Worm (Caenorhabditis elegans): ENCODE data around the gene F10G2.4.

F10G2.4 gene

DNA sequence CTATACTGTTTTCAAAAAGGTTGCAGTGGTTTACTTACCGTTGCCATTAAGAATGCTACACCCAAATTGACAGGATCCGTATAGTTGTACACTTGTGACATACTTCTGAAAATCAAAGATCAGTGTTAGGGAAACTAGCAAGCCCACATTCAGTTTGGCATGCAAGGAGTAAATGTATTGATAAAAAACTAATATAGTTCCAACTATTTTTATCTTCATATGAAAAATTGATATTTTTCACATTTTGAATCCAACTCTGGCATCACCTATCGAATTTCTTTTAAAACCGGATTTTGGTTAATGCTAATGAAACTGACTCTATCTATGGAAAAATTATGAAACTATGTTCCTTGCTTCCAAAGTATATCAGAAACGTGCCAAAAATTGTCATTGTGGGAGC is 1.7 kb upstream of the F10G2.4 start, which contains the start of gene srx-92 (continued):
- TF ChIP-seq ccch-3 (GFP tag; optimal IDR thresholded peaks at IDR 0.05) (no peak), akir-1 (GFP tag; optimal IDR thresholded peaks at IDR 0.05) (no peak), C17E4.6 (GFP tag; IDR thresholded peaks at IDR 0.05) (no peak)

DNA sequence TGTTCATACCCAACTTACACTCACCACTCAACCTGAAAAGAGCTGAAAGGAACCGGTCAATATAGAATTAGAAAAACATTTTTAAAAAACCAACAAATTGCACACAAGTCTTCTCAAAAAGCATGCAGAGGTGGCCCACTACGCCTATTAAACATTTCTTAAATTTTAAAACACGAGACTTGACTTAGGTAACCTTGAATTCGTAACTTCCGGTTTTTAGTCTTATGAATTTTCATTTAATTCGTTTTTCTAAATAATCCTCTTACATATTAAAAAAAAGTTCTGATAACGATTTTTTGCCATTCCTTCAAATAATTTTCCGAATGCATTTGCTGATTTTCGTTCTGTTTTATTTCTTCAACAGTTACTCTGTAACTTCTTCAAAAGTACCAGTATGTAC is 1.1 kb downstream of the F10G2.4 start, which contains the start of gene clec-7:
clec-7 (plus strand) TSS at position 301 of the 400 bp plus-strand sequence.
- TF ChIP-seq egrh-3 (GFP tag; IDR thresholded peaks at IDR 0.05) (no peak), C06A6.2 (GFP tag; conservative IDR thresholded peaks at IDR 0.05) (no peak), mel-28 (tag; optimal IDR thresholded peaks at IDR 0.05; ENCODE audit: borderline replicate concordance) (no peak), egl-18 (GFP tag; IDR thresholded peaks at IDR 0.05) (no peak), zfh-2 (GFP tag; conservative IDR thresholded peaks at IDR 0.05) (no peak), madf-3 (GFP tag; IDR thresholded peaks at IDR 0.05) (no peak), bed-2 (GFP tag; IDR thresholded peaks at IDR 0.05) (no peak), cebp-1 (GFP tag; IDR thresholded peaks at IDR 0.05) (no peak), cebp-1 (tag; optimal IDR thresholded peaks at IDR 0.05) (no peak), let-607 (tag; optimal IDR thresholded peaks at IDR 0.05) (no peak), ekl-4 (GFP tag; IDR thresholded peaks at IDR 0.05) (no peak), madf-10 (tag; optimal IDR thresholded peaks at IDR 0.05) (no peak), nfya-1 (tag; optimal IDR thresholded peaks at IDR 0.05; ENCODE audit: borderline replicate concordance, insufficient read depth) (no peak), hsf-1 (GFP tag; IDR thresholded peaks at IDR 0.05) (no peak), snpc-1.3 (tag; optimal IDR thresholded peaks at IDR 0.05; ENCODE audit: insufficient read depth) (no peak), chd-7 (tag; optimal IDR thresholded peaks at IDR 0.05) (no peak), hlh-12 (tag; optimal IDR thresholded peaks at IDR 0.05) (no peak)

DNA sequence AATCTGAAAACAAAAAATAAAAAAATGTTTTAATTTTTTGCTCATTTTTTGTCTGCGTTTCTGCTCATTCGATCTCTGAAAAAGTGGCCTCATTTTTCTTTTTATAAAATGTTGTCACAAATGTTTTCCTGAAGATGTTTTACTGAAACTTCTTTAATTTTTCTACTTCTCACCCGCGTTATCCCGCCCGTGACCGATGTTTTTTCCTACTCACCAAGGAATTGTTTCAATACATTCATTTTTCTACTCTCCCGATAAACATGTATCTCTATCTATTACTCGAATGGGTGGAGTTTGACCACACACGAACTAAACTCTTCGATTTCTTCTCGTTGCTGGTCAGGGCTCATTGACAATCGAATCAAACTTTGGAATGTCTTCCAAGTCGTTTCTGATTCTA is 3.8 kb downstream of the F10G2.4 start, which contains the start of gene F10G2.2:
F10G2.2 (plus strand) TSS at position 301 of the 400 bp plus-strand sequence.
- TF ChIP-seq lir-1 (GFP tag; conservative IDR thresholded peaks at IDR 0.05), result no peak
- TF ChIP-seq sea-2 (GFP tag; IDR thresholded peaks at IDR 0.05), result no peak
- no peak for TF ChIP-seq ztf-18 (tag; optimal IDR thresholded peaks at IDR 0.05)
- no peak for TF ChIP-seq ceh-58 (GFP tag; IDR thresholded peaks at IDR 0.05)
- no peak for TF ChIP-seq attf-6 (GFP tag; IDR thresholded peaks at IDR 0.05)
- TF ChIP-seq die-1 (tag; optimal IDR thresholded peaks at IDR 0.05), result no peak
- no peak for TF ChIP-seq hmg-20 (GFP tag; IDR thresholded peaks at IDR 0.05)
- no peak for TF ChIP-seq ets-4 (GFP tag; optimal IDR thresholded peaks at IDR 0.05)
- no peak for TF ChIP-seq let-526 (GFP tag; IDR thresholded peaks at IDR 0.05)
- no peak for TF ChIP-seq ZK185.1 (tag; optimal IDR thresholded peaks at IDR 0.05; ENCODE audit: poor library complexity, severe bottlenecking)
- no peak for TF ChIP-seq zim-3 (tag; optimal IDR thresholded peaks at IDR 0.05)
- no peak for TF ChIP-seq T26A5.8 (tag; optimal IDR thresholded peaks at IDR 0.05)
- no peak for TF ChIP-seq mes-4 (tag; optimal IDR thresholded peaks at IDR 0.05)
- TF ChIP-seq rec-8 (tag; optimal IDR thresholded peaks at IDR 0.05), result no peak
- TF ChIP-seq zfh-2 (GFP tag; conservative IDR thresholded peaks at IDR 0.05), result no peak
- no peak for TF ChIP-seq mxl-1 (tag; optimal IDR thresholded peaks at IDR 0.05)
- no peak for TF ChIP-seq unc-130 (GFP tag; optimal IDR thresholded peaks at IDR 0.05)
- TF ChIP-seq Y79H2A.3 (GFP tag; conservative IDR thresholded peaks at IDR 0.05), result no peak
